Fruit fly (Drosophila melanogaster): Measurements from ENCODE around the gene Afti.

Afti gene

dm6 chr3R:14373192-14373827 is 46.8 kb upstream of the Afti start (continued):
- TF ChIP-seq prd (optimal IDR thresholded peaks at IDR 0.05) (no peak), prd (GFP tag; IDR thresholded peaks at IDR 0.05) (peak; percentile 86), CG9876 (GFP tag; optimal IDR thresholded peaks at IDR 0.05) (peak; percentile 96), Hsf (GFP tag; optimal IDR thresholded peaks at IDR 0.05) (peak; percentile 97), CG8281 (tag; optimal IDR thresholded peaks at IDR 0.05) (peak; percentile 63), gsb-n (tag; optimal IDR thresholded peaks at IDR 0.05) (peak; percentile 81), Nf-YC (tag; optimal IDR thresholded peaks at IDR 0.05) (peak; percentile 49), cwo (GFP tag; optimal IDR thresholded peaks at IDR 0.05) (peak; percentile 63), Dll (GFP tag; IDR thresholded peaks at IDR 0.05; ENCODE audit: partially characterized antibody) (no peak), CG5245 (GFP tag; optimal IDR thresholded peaks at IDR 0.05) (peak; percentile 75), kah (GFP tag; optimal IDR thresholded peaks at IDR 0.05) (peak; percentile 2), Hr39 (optimal IDR thresholded peaks at IDR 0.05) (no peak), BEAF-32 (GFP tag; optimal IDR thresholded peaks at IDR 0.05) (no peak), HLH3B (GFP tag; IDR thresholded peaks at IDR 0.05) (peak; percentile 89), otp (GFP tag; IDR thresholded peaks at IDR 0.05) (peak; percentile 96), BtbVII (GFP tag; optimal IDR thresholded peaks at IDR 0.05) (peak; percentile 32), CG43689 (GFP tag; IDR thresholded peaks at IDR 0.05) (peak; percentile 93), Pdp1 (GFP tag; optimal IDR thresholded peaks at IDR 0.05) (peak; percentile 84 to 90), Hand (GFP tag; optimal IDR thresholded peaks at IDR 0.05) (peak; percentile 87), CG3726 (GFP tag; IDR thresholded peaks at IDR 0.05) (peak; percentile 79; the same call in 1 of the 3 replicates), lbe (GFP tag; optimal IDR thresholded peaks at IDR 0.05) (no peak), CG30020 (tag; optimal IDR thresholded peaks at IDR 0.05) (peak; percentile 57), run (tag; optimal IDR thresholded peaks at IDR 0.05) (peak; percentile 67), fru (optimal IDR thresholded peaks at IDR 0.05) (no peak), CkIIα-i1 (GFP tag; IDR thresholded peaks at IDR 0.05) (no peak), hbn (GFP tag; IDR thresholded peaks at IDR 0.05; ENCODE audit: partially characterized antibody) (no peak), CG7271 (tag; optimal IDR thresholded peaks at IDR 0.05) (no peak), Dp (GFP tag; optimal IDR thresholded peaks at IDR 0.05) (no peak), Med (GFP tag) (peak; percentile 98), hb (GFP tag; IDR thresholded peaks at IDR 0.05; ENCODE audit: partially characterized antibody) (no peak), luna (GFP tag; optimal IDR thresholded peaks at IDR 0.05) (peak; percentile 89), grn (GFP tag; optimal IDR thresholded peaks at IDR 0.05) (peak; percentile 47), GATAe (GFP tag; conservative IDR thresholded peaks at IDR 0.05) (peak; percentile 83), pnt (GFP tag; optimal IDR thresholded peaks at IDR 0.05) (peak; percentile 91), Lpt (GFP tag; optimal IDR thresholded peaks at IDR 0.05) (no peak), Spps (tag; optimal IDR thresholded peaks at IDR 0.05) (peak; percentile 71), CG2129 (GFP tag; IDR thresholded peaks at IDR 0.05; ENCODE audit: partially characterized antibody) (no peak), Opbp (GFP tag; IDR thresholded peaks at IDR 0.05; ENCODE audit: partially characterized antibody) (no peak), CG7928 (GFP tag; optimal IDR thresholded peaks at IDR 0.05) (peak; percentile 48), amos (GFP tag; IDR thresholded peaks at IDR 0.05; ENCODE audit: partially characterized antibody) (no peak), CG17328 (GFP tag; IDR thresholded peaks at IDR 0.05) (peak; percentile 97), pita (GFP tag; optimal IDR thresholded peaks at IDR 0.05) (no peak), seq (GFP tag; IDR thresholded peaks at IDR 0.05) (peak; percentile 98), gcm (GFP tag; optimal IDR thresholded peaks at IDR 0.05) (peak; percentile 79), grau (tag; optimal IDR thresholded peaks at IDR 0.05) (peak; percentile 92), ro (GFP tag; IDR thresholded peaks at IDR 0.05) (peak; percentile 56), Dip3 (GFP tag; optimal IDR thresholded peaks at IDR 0.05) (peak; percentile 90), E2f2 (GFP tag; IDR thresholded peaks at IDR 0.05) (peak; percentile 79), ham (GFP tag; IDR thresholded peaks at IDR 0.05) (peak; percentile 69), CG14965 (GFP tag; optimal IDR thresholded peaks at IDR 0.05; ENCODE audit: borderline replicate concordance) (peak; percentile 60)

Measured in whole organism, embryonic.